Worm (Caenorhabditis elegans) whole organism, L1 larva: ENCODE measurements around the gene C53B7.6.

Experiments used
- C04F5.9 ChIP-seq: sonication (generic microtip); optimal IDR thresholded peaks from 2 replicates; lab custom pipeline; 2016; ENCODE audit warnings: missing genetic modification characterization, missing compliant biosample characterization
- C34B4.2 ChIP-seq: sonication (generic microtip); optimal IDR thresholded peaks from 2 replicates; lab custom pipeline; 2017; ENCODE audit warnings: mild to moderate bottlenecking, missing genetic modification characterization, missing compliant biosample characterization
- aha-1 ChIP-seq: fragments of 150-350 bp; optimal IDR thresholded peaks from 2 replicates; lab custom pipeline; 2014; ENCODE audit warnings: missing biosample characterization, missing genetic modification characterization
- aly-2 ChIP-seq: fragments of 150-350 bp; optimal IDR thresholded peaks from 2 replicates; lab custom pipeline; 2014; ENCODE audit warnings: missing biosample characterization, missing genetic modification characterization
- blmp-1 ChIP-seq: fragments of 150-350 bp; optimal IDR thresholded peaks from 2 replicates; lab custom pipeline; 2014; ENCODE audit warnings: missing biosample characterization, missing genetic modification characterization
- ceh-63 ChIP-seq: fragments of 200-800 bp; sonication (Bioruptor generic); optimal IDR thresholded peaks from 2 replicates; lab custom pipeline; 2018; ENCODE audit warnings: mild to moderate bottlenecking, missing genetic modification characterization, missing compliant biosample characterization
- ceh-8 ChIP-seq: fragments of 200-800 bp; sonication (Bioruptor generic); optimal IDR thresholded peaks from 2 replicates; lab custom pipeline; 2018; ENCODE audit warnings: mild to moderate bottlenecking, missing genetic modification characterization, moderate library complexity, missing compliant biosample characterization
- ceh-90 ChIP-seq: sonication (generic microtip); optimal IDR thresholded peaks from 2 replicates; lab custom pipeline; 2016; ENCODE audit warnings: missing genetic modification characterization, missing compliant biosample characterization
- dpl-1 ChIP-seq, 3 experiments: fragments of 150-350 bp in 2 of 3; sonication (generic microtip) in 1 of 3; optimal IDR thresholded peaks; 2 replicates each; lab custom pipeline; 2014 to 2017; ENCODE audit warnings: missing biosample characterization in 3 of 3, missing genetic modification characterization in 3 of 3, missing genetic modification reagents in 3 of 3
- dsc-1 ChIP-seq: sonication (generic microtip); optimal IDR thresholded peaks from 2 replicates; lab custom pipeline; 2016; ENCODE audit warnings: mild to moderate bottlenecking, missing genetic modification characterization, missing compliant biosample characterization
- efl-1 ChIP-seq, 4 experiments: fragments of 150-350 bp; optimal IDR thresholded peaks in 3 of 4; peaks in 1 of 4; 1 replicate in 1 of 4; 2 replicates in 3 of 4; lab custom pipeline; 2014; ENCODE audit warnings: missing biosample characterization in 2 of 4, missing genetic modification characterization in 2 of 4, missing genetic modification reagents in 2 of 4
- efl-3 ChIP-seq: fragments of 200-800 bp; sonication (Bioruptor generic); optimal IDR thresholded peaks from 2 replicates; lab custom pipeline; 2018; ENCODE audit warnings: mild to moderate bottlenecking, missing genetic modification characterization, missing compliant biosample characterization
- egl-13 ChIP-seq: sonication (generic microtip); optimal IDR thresholded peaks from 2 replicates; lab custom pipeline; 2016; ENCODE audit warnings: missing genotype, missing genetic modification reagents, missing genetic modification characterization, missing compliant biosample characterization
- egl-27 ChIP-seq, 2 experiments: fragments of 150-350 bp in 1 of 2; sonication (generic microtip); optimal IDR thresholded peaks; 3 replicates each; lab custom pipeline; 2017 to 2018; ENCODE audit warnings: missing biosample characterization in 2 of 2, missing genetic modification characterization in 2 of 2, missing genetic modification reagents in 2 of 2
- elt-2 ChIP-seq: sonication (generic microtip); optimal IDR thresholded peaks from 2 replicates; lab custom pipeline; 2016; ENCODE audit warnings: missing genetic modification characterization, mild to moderate bottlenecking, inconsistent platforms, missing compliant biosample characterization, missing genetic modification reagents
- fkh-4 ChIP-seq: sonication (generic microtip); optimal IDR thresholded peaks from 2 replicates; lab custom pipeline; 2016; ENCODE audit warnings: missing compliant biosample characterization, missing genetic modification characterization, borderline replicate concordance
- grh-1 ChIP-seq: fragments of 200-800 bp; sonication (Bioruptor generic); IDR thresholded peaks from 2 replicates; pipeline ENCODE4 v1.3.6; 2022; ENCODE audit warnings: missing genetic modification reagents, missing genetic modification characterization, missing compliant biosample characterization
- hlh-17 ChIP-seq: fragments of 200-800 bp; sonication (Bioruptor generic); optimal IDR thresholded peaks from 2 replicates; lab custom pipeline; 2018; ENCODE audit warnings: missing genetic modification characterization, mild to moderate bottlenecking, missing compliant biosample characterization, moderate library complexity, borderline replicate concordance
- lin-13 ChIP-seq: fragments of 150-350 bp; optimal IDR thresholded peaks from 2 replicates; lab custom pipeline; 2014; ENCODE audit warnings: missing biosample characterization, missing genetic modification reagents, missing genetic modification characterization
- lin-14 ChIP-seq: fragments of 200-800 bp; sonication (Bioruptor generic); optimal IDR thresholded peaks from 2 replicates; lab custom pipeline; 2018; ENCODE audit warnings: mild to moderate bottlenecking, missing genetic modification characterization, moderate library complexity, missing compliant biosample characterization
- lin-15B ChIP-seq: fragments of 150-350 bp; sonication (generic microtip); optimal IDR thresholded peaks from 3 replicates; lab custom pipeline; 2014; ENCODE audit warnings: missing biosample characterization, missing genetic modification characterization
- lir-3 ChIP-seq: sonication (generic microtip); optimal IDR thresholded peaks from 2 replicates; lab custom pipeline; 2016; ENCODE audit warnings: mild to moderate bottlenecking, missing genetic modification characterization, moderate library complexity, missing compliant biosample characterization; ENCODE audit not compliant: poor library complexity
- lsy-2 ChIP-seq, 2 experiments: fragments of 150-350 bp; optimal IDR thresholded peaks; 2 replicates each; lab custom pipeline; 2014; ENCODE audit warnings: missing biosample characterization in 2 of 2, missing genetic modification characterization in 2 of 2
- mab-9 ChIP-seq: fragments of 200-800 bp; sonication (Bioruptor generic); IDR thresholded peaks from 2 replicates; pipeline ENCODE4 v1.3.6; 2022; ENCODE audit warnings: missing genetic modification reagents, missing genetic modification characterization, missing compliant biosample characterization
- mef-2 ChIP-seq: fragments of 150-350 bp; optimal IDR thresholded peaks from 2 replicates; lab custom pipeline; 2014; ENCODE audit warnings: missing biosample characterization, missing genetic modification characterization
- nhr-19 ChIP-seq: fragments of 200-800 bp; sonication (Bioruptor generic); conservative IDR thresholded peaks from 2 replicates; pipeline ENCODE4 v1.3.6; 2022; ENCODE audit warnings: missing genetic modification characterization, missing compliant biosample characterization
- nhr-20 ChIP-seq: sonication (generic microtip); optimal IDR thresholded peaks from 2 replicates; lab custom pipeline; 2016; ENCODE audit warnings: mild to moderate bottlenecking, missing genetic modification characterization, missing compliant biosample characterization
- nhr-28 ChIP-seq: fragments of 150-350 bp; optimal IDR thresholded peaks from 2 replicates; lab custom pipeline; 2014; ENCODE audit warnings: missing biosample characterization, missing genetic modification characterization
- nhr-47 ChIP-seq: sonication (generic microtip); optimal IDR thresholded peaks from 2 replicates; lab custom pipeline; 2016; ENCODE audit warnings: mild to moderate bottlenecking, missing genetic modification characterization, moderate library complexity, missing compliant biosample characterization
- nhr-71 ChIP-seq: sonication (generic microtip); optimal IDR thresholded peaks from 2 replicates; lab custom pipeline; 2016; ENCODE audit warnings: mild to moderate bottlenecking, missing genetic modification characterization, moderate library complexity, missing compliant biosample characterization
- nhr-76 ChIP-seq: sonication (generic microtip); optimal IDR thresholded peaks from 2 replicates; lab custom pipeline; 2017; ENCODE audit warnings: missing biosample characterization, missing genetic modification characterization
- nhr-77 ChIP-seq: fragments of 150-350 bp; optimal IDR thresholded peaks from 2 replicates; lab custom pipeline; 2014; ENCODE audit warnings: missing biosample characterization, missing genetic modification characterization
- nhr-85 ChIP-seq: sonication (generic microtip); peaks from one replicate; lab custom pipeline; 2016; ENCODE audit warnings: missing genetic modification characterization, inconsistent platforms, missing compliant biosample characterization
- nhr-90 ChIP-seq: sonication (generic microtip); optimal IDR thresholded peaks from 2 replicates; lab custom pipeline; 2016; ENCODE audit warnings: mild to moderate bottlenecking, missing genetic modification characterization, missing compliant biosample characterization; ENCODE audit not compliant: poor library complexity
- pag-3 ChIP-seq: sonication (generic microtip); optimal IDR thresholded peaks from 2 replicates; lab custom pipeline; 2017; ENCODE audit warnings: missing genetic modification characterization, mild to moderate bottlenecking, missing compliant biosample characterization, antibody characterized with exemption, borderline replicate concordance; ENCODE audit not compliant: insufficient read depth
- pax-3 ChIP-seq: fragments of 200-800 bp; sonication (Bioruptor generic); optimal IDR thresholded peaks from 2 replicates; lab custom pipeline; 2018; ENCODE audit warnings: mild to moderate bottlenecking, missing genetic modification characterization, moderate library complexity, missing compliant biosample characterization
- pqm-1 ChIP-seq: sonication (generic microtip); optimal IDR thresholded peaks from 3 replicates; lab custom pipeline; 2017; ENCODE audit warnings: missing biosample characterization, missing genetic modification characterization
- rnt-1 ChIP-seq: sonication (generic microtip); optimal IDR thresholded peaks from 2 replicates; lab custom pipeline; 2016; ENCODE audit warnings: mild to moderate bottlenecking, missing genetic modification characterization, moderate library complexity, missing compliant biosample characterization
- skn-1 ChIP-seq: fragments of 150-350 bp; optimal IDR thresholded peaks from 2 replicates; lab custom pipeline; 2014; ENCODE audit warnings: missing biosample characterization, missing genetic modification characterization
- sptf-1 ChIP-seq: fragments of 150-350 bp; optimal IDR thresholded peaks from 2 replicates; lab custom pipeline; 2014; ENCODE audit warnings: missing biosample characterization, missing genetic modification characterization
- sup-37 ChIP-seq: fragments of 200-800 bp; sonication (Bioruptor generic); optimal IDR thresholded peaks from 2 replicates; lab custom pipeline; 2018; ENCODE audit warnings: mild to moderate bottlenecking, missing genetic modification characterization, missing compliant biosample characterization
- swsn-7 ChIP-seq: sonication (generic microtip); optimal IDR thresholded peaks from 2 replicates; lab custom pipeline; 2016; ENCODE audit warnings: missing genetic modification characterization, missing compliant biosample characterization
- unc-130 ChIP-seq: fragments of 150-350 bp; optimal IDR thresholded peaks from 2 replicates; lab custom pipeline; 2017; ENCODE audit warnings: missing biosample characterization, missing genetic modification characterization, inconsistent platforms
- unc-30 ChIP-seq: sonication (generic microtip); optimal IDR thresholded peaks from 2 replicates; lab custom pipeline; 2017; ENCODE audit warnings: missing biosample characterization, missing genetic modification characterization
- unc-62 ChIP-seq: fragments of 150-350 bp; optimal IDR thresholded peaks from 2 replicates; lab custom pipeline; 2014; ENCODE audit warnings: missing biosample characterization, missing genetic modification reagents, missing genetic modification characterization
- unc-86 ChIP-seq: sonication (generic microtip); optimal IDR thresholded peaks from 2 replicates; lab custom pipeline; 2016; ENCODE audit warnings: missing genetic modification characterization, missing compliant biosample characterization
- vab-15 ChIP-seq: sonication (generic microtip); optimal IDR thresholded peaks from 2 replicates; lab custom pipeline; 2017; ENCODE audit warnings: missing genotype, mild to moderate bottlenecking, missing genetic modification characterization, missing compliant biosample characterization
- zag-1 ChIP-seq: fragments of 150-350 bp; optimal IDR thresholded peaks from 2 replicates; lab custom pipeline; 2014; ENCODE audit warnings: missing biosample characterization, missing genetic modification characterization
- zip-4 ChIP-seq: fragments of 200-800 bp; sonication (Bioruptor generic); optimal IDR thresholded peaks from 2 replicates; lab custom pipeline; 2018; ENCODE audit warnings: mild to moderate bottlenecking, missing genetic modification characterization, moderate library complexity, missing compliant biosample characterization
- ztf-11 ChIP-seq, 2 experiments: sonication (generic microtip); optimal IDR thresholded peaks; 2 replicates each; lab custom pipeline; 2016 to 2017; ENCODE audit warnings: missing genetic modification characterization in 2 of 2, missing biosample characterization in 1 of 2, missing compliant biosample characterization in 1 of 2
- ztf-4 ChIP-seq: fragments of 150-350 bp; optimal IDR thresholded peaks from 2 replicates; lab custom pipeline; 2014; ENCODE audit warnings: missing biosample characterization, missing genetic modification characterization

The C53B7.6 gene

DNA sequence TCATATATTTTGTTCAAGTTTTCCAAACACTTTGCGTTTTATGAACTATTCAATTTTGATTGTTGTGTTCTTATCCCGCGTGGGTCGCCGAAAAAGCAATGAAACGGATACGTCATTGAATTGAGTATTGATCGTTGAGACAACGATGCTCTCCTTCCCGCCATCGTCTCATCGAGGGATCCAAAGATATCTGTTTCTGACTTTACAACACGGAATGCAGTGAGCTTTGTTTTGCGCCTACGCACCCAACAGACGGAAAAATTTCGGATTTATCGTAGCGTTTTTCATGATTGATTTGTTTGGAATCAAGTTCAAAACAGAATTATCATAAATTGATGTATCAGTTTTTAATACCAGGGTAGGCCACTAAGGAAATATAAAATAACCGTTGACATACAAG is 46.0 kb downstream of the C53B7.6 start:
- no peak for TF ChIP-seq ceh-63 (GFP tag; lab: Kevin White, UChicago)
- TF ChIP-seq ceh-90 (tag; lab: Kevin White, UChicago): no peak
- peak; percentile 43 for TF ChIP-seq lin-14 (GFP tag; lab: Kevin White, UChicago)
- no peak for TF ChIP-seq efl-1 (optimal IDR thresholded peaks at IDR 0.05; lab: Kevin White, UChicago)
- peak in 1 of 2 experiments; percentile 24 for TF ChIP-seq efl-1 (GFP tag; optimal IDR thresholded peaks at IDR 0.05 in 1 of 2; lab: Kevin White, UChicago)
- TF ChIP-seq zag-1 (tag; lab: Kevin White, UChicago): no peak
- no peak for TF ChIP-seq nhr-90
- TF ChIP-seq dpl-1 (GFP tag; optimal IDR thresholded peaks at IDR 0.05; lab: Kevin White, UChicago): no peak
- no peak for TF ChIP-seq skn-1 (tag; lab: Kevin White, UChicago)
- 0 out of 2 replicates have a peak, but pooled peaks have one; percentile 10 for TF ChIP-seq nhr-19 (GFP tag; lab: Robert Waterston, UW)
- TF ChIP-seq egl-13 (tag; lab: Kevin White, UChicago): no peak
- TF ChIP-seq unc-62: no peak
- TF ChIP-seq unc-86 (tag; lab: Kevin White, UChicago): no peak
- no peak for TF ChIP-seq swsn-7 (tag; lab: Kevin White, UChicago)
- no peak for TF ChIP-seq nhr-77 (tag; lab: Kevin White, UChicago)
- TF ChIP-seq sup-37 (GFP tag; lab: Kevin White, UChicago): no peak
- no peak for TF ChIP-seq pax-3 (tag; lab: Kevin White, UChicago)
- TF ChIP-seq dsc-1 (tag; lab: Kevin White, UChicago): peak; percentile 62
- TF ChIP-seq egl-27 (tag; optimal IDR thresholded peaks at IDR 0.05; lab: Kevin White, UChicago): no peak
- no peak for TF ChIP-seq lir-3 (tag; lab: Kevin White, UChicago)
- TF ChIP-seq nhr-85 (tag; lab: Kevin White, UChicago): no peak
- no peak for TF ChIP-seq grh-1 (GFP tag; lab: Robert Waterston, UW)
- no peak for TF ChIP-seq vab-15 (tag; lab: Kevin White, UChicago)
- no peak for TF ChIP-seq nhr-20 (tag; lab: Kevin White, UChicago)
- TF ChIP-seq nhr-71: peak; percentile 50
- no peak for TF ChIP-seq unc-130 (tag; lab: Kevin White, UChicago)
- no peak for TF ChIP-seq elt-2
- no peak for TF ChIP-seq blmp-1 (tag; lab: Kevin White, UChicago)
- no peak for TF ChIP-seq pqm-1 (tag; lab: Kevin White, UChicago)
- no peak for TF ChIP-seq zip-4 (GFP tag; lab: Kevin White, UChicago)
- no peak for TF ChIP-seq lin-13 (GFP tag; lab: Kevin White, UChicago)
- no peak for TF ChIP-seq mef-2
- no peak for TF ChIP-seq fkh-4 (tag; lab: Kevin White, UChicago)
- no peak for TF ChIP-seq pag-3
- no peak for TF ChIP-seq ztf-11 (tag; optimal IDR thresholded peaks at IDR 0.05; lab: Kevin White, UChicago)
- TF ChIP-seq C34B4.2: no peak
- no peak for TF ChIP-seq unc-30 (tag; lab: Kevin White, UChicago)
- no peak for TF ChIP-seq ceh-8 (GFP tag; lab: Kevin White, UChicago)
- TF ChIP-seq hlh-17 (GFP tag; lab: Kevin White, UChicago): no peak
- TF ChIP-seq lin-15B (tag; lab: Kevin White, UChicago): no peak
- no peak for TF ChIP-seq sptf-1 (tag; lab: Kevin White, UChicago)
- no peak for TF ChIP-seq nhr-28
- no peak for TF ChIP-seq aly-2 (tag; lab: Kevin White, UChicago)
- TF ChIP-seq aha-1: no peak
- no peak for TF ChIP-seq efl-3 (GFP tag; lab: Kevin White, UChicago)
- no peak for TF ChIP-seq nhr-76 (tag; lab: Kevin White, UChicago)
- peak; percentile 66 for TF ChIP-seq rnt-1
- no peak for TF ChIP-seq C04F5.9 (tag; lab: Kevin White, UChicago)
- TF ChIP-seq nhr-47 (tag; lab: Kevin White, UChicago): no peak
- no peak for TF ChIP-seq lsy-2 (tag; optimal IDR thresholded peaks at IDR 0.05; lab: Kevin White, UChicago)
- TF ChIP-seq mab-9 (GFP tag; lab: Robert Waterston, UW): no peak
- TF ChIP-seq ztf-4: no peak
